Worm (Caenorhabditis elegans): ENCODE data around the gene mks-2.

ce11 chrII:6196875-6197274, 22.4 kb downstream of the mks-2 start, which contains the start of the genes rbmx-2 and C30B5.2:
- TF ChIP-seq fax-1 (tag; optimal IDR thresholded peaks at IDR 0.05) = no peak
- TF ChIP-seq unc-86 (tag; optimal IDR thresholded peaks at IDR 0.05) = no peak
- TF ChIP-seq pqm-1 (tag; optimal IDR thresholded peaks at IDR 0.05) = no peak
- TF ChIP-seq pha-2 (tag; optimal IDR thresholded peaks at IDR 0.05) = no peak
- TF ChIP-seq unc-55 (GFP tag; optimal IDR thresholded peaks at IDR 0.05) = no peak
- TF ChIP-seq ceh-24 (tag; optimal IDR thresholded peaks at IDR 0.05) = no peak
- TF ChIP-seq elt-2 (tag; optimal IDR thresholded peaks at IDR 0.05) = no peak
- TF ChIP-seq nfya-1 (tag; optimal IDR thresholded peaks at IDR 0.05) = no peak
- TF ChIP-seq fkh-10 (GFP tag; optimal IDR thresholded peaks at IDR 0.05) = no peak
- no peak for TF ChIP-seq nhr-11 (tag; optimal IDR thresholded peaks at IDR 0.05)
